Fruit fly (Drosophila melanogaster): Measurements from ENCODE around the gene fru.

The fru gene

dm6 chr3R:18422446-18422845, 122.9 kb downstream of the fru start:
- TF ChIP-seq CTCF (optimal IDR thresholded peaks at IDR 0.05) (no peak), CG8478 (optimal IDR thresholded peaks at IDR 0.05) (no peak)

dm6 chr3R:18412279-18413214, 132.8 kb downstream of the fru start, which contains the start of gene CG31122:
Gene CG31122, minus strand, starts transcription at chr3R:18412874.
- TF ChIP-seq CTCF (optimal IDR thresholded peaks at IDR 0.05) (no peak), CG8478 (optimal IDR thresholded peaks at IDR 0.05) (no peak)

- TF ChIP-seq CTCF (optimal IDR thresholded peaks at IDR 0.05): no peak
- no peak for TF ChIP-seq CG8478 (optimal IDR thresholded peaks at IDR 0.05)
These were observed 134.1 kb downstream of the fru start, which contains the start of gene CG10864 for dm6 chr3R:18411205-18411749. Gene CG10864, minus strand, starts transcription at chr3R:18411631.

- TF ChIP-seq CTCF (optimal IDR thresholded peaks at IDR 0.05): no peak
- TF ChIP-seq CG8478 (optimal IDR thresholded peaks at IDR 0.05): no peak
These were observed 140.7 kb downstream of the fru start, which contains the start of gene CG7685 for dm6 chr3R:18404713-18405112. Gene CG7685, plus strand, starts transcription at chr3R:18404940.

dm6 chr3R:18402549-18403429, 142.6 kb downstream of the fru start, which contains the start of the genes Wdr37 and koko:
Gene Wdr37, minus strand, starts transcription at chr3R:18402716.
Gene koko, plus strand, starts transcription at chr3R:18403026.
- TF ChIP-seq CTCF (optimal IDR thresholded peaks at IDR 0.05) (no peak), CG8478 (optimal IDR thresholded peaks at IDR 0.05) (no peak)

- TF ChIP-seq CTCF (optimal IDR thresholded peaks at IDR 0.05) (no peak), CG8478 (optimal IDR thresholded peaks at IDR 0.05) (no peak)
These were observed 145.7 kb downstream of the fru start for dm6 chr3R:18399698-18400020.

- TF ChIP-seq CTCF (optimal IDR thresholded peaks at IDR 0.05) (peak in 1 of 2 experiments; percentile 25), CG8478 (optimal IDR thresholded peaks at IDR 0.05) (no peak)
These were observed 146.3 kb downstream of the fru start, which contains the start of gene Vha100-2 for dm6 chr3R:18398954-18399697. Gene Vha100-2, minus strand, starts transcription at chr3R:18399169.

dm6 chr3R:18398460-18398901, 146.9 kb downstream of the fru start:
- TF ChIP-seq CG8478 (optimal IDR thresholded peaks at IDR 0.05): no peak
- no peak for TF ChIP-seq CTCF (optimal IDR thresholded peaks at IDR 0.05)

- TF ChIP-seq CG8478 (optimal IDR thresholded peaks at IDR 0.05) (no peak), CTCF (optimal IDR thresholded peaks at IDR 0.05) (no peak)
These were observed 147.5 kb downstream of the fru start for dm6 chr3R:18397834-18398378.

- no peak for TF ChIP-seq CG8478 (optimal IDR thresholded peaks at IDR 0.05)
- no peak for TF ChIP-seq CTCF (optimal IDR thresholded peaks at IDR 0.05)
These were observed 148.4 kb downstream of the fru start, which contains the start of gene Vti1b for dm6 chr3R:18396801-18397604. Gene Vti1b, plus strand, starts transcription at chr3R:18396995.

dm6 chr3R:18395694-18396093, 149.7 kb downstream of the fru start:
- no peak for TF ChIP-seq CG8478 (optimal IDR thresholded peaks at IDR 0.05)
- no peak for TF ChIP-seq CTCF (optimal IDR thresholded peaks at IDR 0.05)

dm6 chr3R:18394876-18395275, 150.5 kb downstream of the fru start:
- TF ChIP-seq CG8478 (optimal IDR thresholded peaks at IDR 0.05) (no peak), CTCF (optimal IDR thresholded peaks at IDR 0.05) (no peak)

dm6 chr3R:18393436-18393835, 151.9 kb downstream of the fru start:
- no peak for TF ChIP-seq CG8478 (optimal IDR thresholded peaks at IDR 0.05)
- no peak for TF ChIP-seq CTCF (optimal IDR thresholded peaks at IDR 0.05)
